Fruit fly (Drosophila melanogaster) whole organism, embryonic: ENCODE measurements around the gene CG3517.

Source experiments
- B-H1 ChIP-seq: fragments of 200-800 bp; sonication (Bioruptor generic); IDR thresholded peaks from 3 replicates; pipeline ENCODE4 v1.3.6; 2022; ENCODE audit warnings: missing biosample characterization, missing genetic modification characterization
- BEAF-32 ChIP-seq: fragments of 200-800 bp; sonication (Bioruptor generic); optimal IDR thresholded peaks from 3 replicates; lab custom pipeline; 2017; ENCODE audit warnings: missing biosample characterization, missing genetic modification characterization, mild to moderate bottlenecking, moderate library complexity, missing genetic modification reagents
- C15 ChIP-seq: fragments of 200-800 bp; sonication (Bioruptor generic); IDR thresholded peaks from 3 replicates; pipeline ENCODE4 v1.3.6; 2022; ENCODE audit warnings: missing biosample characterization, missing genetic modification characterization
- CG10274 ChIP-seq: fragments of 200-800 bp; sonication (Bioruptor generic); optimal IDR thresholded peaks from 3 replicates; lab custom pipeline; 2017; ENCODE audit warnings: missing biosample characterization, mild to moderate bottlenecking, missing genetic modification characterization
- CG10565 ChIP-seq: fragments of 200-800 bp; sonication (Bioruptor generic); optimal IDR thresholded peaks from 3 replicates; lab custom pipeline; 2016; ENCODE audit warnings: missing biosample characterization, mild to moderate bottlenecking, missing genetic modification characterization
- CG11093 ChIP-seq: fragments of 200-800 bp; sonication (Bioruptor generic); IDR thresholded peaks from 3 replicates; pipeline ENCODE4 v1.3.6; 2022; ENCODE audit warnings: missing biosample characterization, missing genetic modification characterization
- CG11247 ChIP-seq: fragments of 200-800 bp; sonication (Bioruptor generic); IDR thresholded peaks from 2 replicates; pipeline ENCODE4 v1.3.6; 2022; ENCODE audit warnings: missing biosample characterization, missing genetic modification characterization
- CG12155 ChIP-seq: fragments of 200-800 bp; sonication (Bioruptor generic); optimal IDR thresholded peaks from 3 replicates; lab custom pipeline; 2016; ENCODE audit warnings: missing biosample characterization, missing genetic modification characterization
- CG12744 ChIP-seq: fragments of 200-800 bp; sonication (Bioruptor generic); optimal IDR thresholded peaks from 2 replicates; lab custom pipeline; 2016; ENCODE audit warnings: missing biosample characterization, missing genetic modification characterization
- CG13287 ChIP-seq: fragments of 200-800 bp; sonication (Bioruptor generic); IDR thresholded peaks from 2 replicates; pipeline ENCODE4 v1.3.6; 2022; ENCODE audit warnings: missing biosample characterization, missing genetic modification characterization; ENCODE audit not compliant: partially characterized antibody
- CG30403 ChIP-seq: fragments of 200-800 bp; sonication (Bioruptor generic); optimal IDR thresholded peaks from 3 replicates; lab custom pipeline; 2016; ENCODE audit warnings: missing biosample characterization, missing genetic modification characterization
- CG31224 ChIP-seq: fragments of 200-800 bp; sonication (Bioruptor generic); IDR thresholded peaks from 2 replicates; pipeline ENCODE4 v1.3.6; 2022; ENCODE audit warnings: missing biosample characterization, missing genetic modification characterization
- CG33557 ChIP-seq: fragments of 200-800 bp; sonication (Bioruptor generic); optimal IDR thresholded peaks from 2 replicates; lab custom pipeline; 2019; ENCODE audit warnings: missing biosample characterization, mild to moderate bottlenecking, missing genetic modification characterization, moderate library complexity
- CG42726 ChIP-seq: fragments of 200-800 bp; sonication (Bioruptor generic); IDR thresholded peaks from 2 replicates; pipeline ENCODE4 v1.3.6; 2022; ENCODE audit warnings: missing biosample characterization, missing genetic modification characterization; ENCODE audit not compliant: partially characterized antibody
- CG4854 ChIP-seq: fragments of 200-800 bp; sonication (Bioruptor generic); optimal IDR thresholded peaks from 2 replicates; lab custom pipeline; 2016; ENCODE audit warnings: missing biosample characterization, missing genetic modification characterization, inconsistent platforms
- CG6654 ChIP-seq: fragments of 200-800 bp; sonication (Bioruptor generic); optimal IDR thresholded peaks from 2 replicates; lab custom pipeline; 2017; ENCODE audit warnings: missing biosample characterization, mild to moderate bottlenecking, missing genetic modification characterization
- CG6813 ChIP-seq: fragments of 200-800 bp; sonication (Bioruptor generic); optimal IDR thresholded peaks from 2 replicates; lab custom pipeline; 2017; ENCODE audit warnings: missing biosample characterization, missing genetic modification characterization, mild to moderate bottlenecking, moderate library complexity, missing genetic modification reagents
- CG9215 ChIP-seq: fragments of 200-800 bp; sonication (Bioruptor generic); IDR thresholded peaks from 2 replicates; pipeline ENCODE4 v1.3.6; 2022; ENCODE audit warnings: missing biosample characterization, missing genetic modification characterization
- CG9817 ChIP-seq: fragments of 200-800 bp; sonication (Bioruptor generic); optimal IDR thresholded peaks from 2 replicates; lab custom pipeline; 2018; ENCODE audit warnings: missing biosample characterization, mild to moderate bottlenecking, missing genetic modification characterization, moderate library complexity
- Camta ChIP-seq: fragments of 200-800 bp; sonication (Bioruptor generic); optimal IDR thresholded peaks from 2 replicates; lab custom pipeline; 2016; ENCODE audit warnings: missing biosample characterization, missing genetic modification characterization
- Dll ChIP-seq: fragments of 200-800 bp; sonication (Bioruptor generic); IDR thresholded peaks from 4 replicates; pipeline ENCODE4 v1.3.6; 2022; ENCODE audit warnings: missing biosample characterization, missing genetic modification characterization; ENCODE audit not compliant: partially characterized antibody
- Doc3 ChIP-seq: fragments of 200-800 bp; sonication (Bioruptor generic); IDR thresholded peaks from 3 replicates; pipeline ENCODE4 v1.3.6; 2022; ENCODE audit warnings: missing biosample characterization, missing genetic modification characterization; ENCODE audit not compliant: partially characterized antibody
- ERR ChIP-seq: fragments of 200-800 bp; sonication (Bioruptor generic); optimal IDR thresholded peaks from 2 replicates; lab custom pipeline; 2016; ENCODE audit warnings: missing biosample characterization, missing genetic modification characterization
- Elba2 ChIP-seq: fragments of 200-800 bp; sonication (Bioruptor generic); optimal IDR thresholded peaks from 3 replicates; lab custom pipeline; 2016; ENCODE audit warnings: missing biosample characterization, missing genetic modification characterization
- Fer3 ChIP-seq: fragments of 200-800 bp; sonication (Bioruptor generic); optimal IDR thresholded peaks from 2 replicates; lab custom pipeline; 2018; ENCODE audit warnings: missing biosample characterization, mild to moderate bottlenecking, missing genetic modification characterization, moderate library complexity
- HmgD ChIP-seq: fragments of 200-800 bp; sonication (Bioruptor generic); optimal IDR thresholded peaks from 3 replicates; lab custom pipeline; 2016; ENCODE audit warnings: missing biosample characterization, missing genetic modification characterization
- Lhr ChIP-seq: fragments of 200-800 bp; sonication (Bioruptor generic); optimal IDR thresholded peaks from 3 replicates; lab custom pipeline; 2017; ENCODE audit warnings: mild to moderate bottlenecking, missing biosample characterization, missing genetic modification reagents, missing genetic modification characterization
- MTF-1 ChIP-seq: fragments of 200-800 bp; sonication (Bioruptor generic); optimal IDR thresholded peaks from 2 replicates; lab custom pipeline; 2018; ENCODE audit warnings: missing biosample characterization, mild to moderate bottlenecking, missing genetic modification characterization, borderline replicate concordance
- Neu2 ChIP-seq: fragments of 200-800 bp; sonication (Bioruptor generic); optimal IDR thresholded peaks from 3 replicates; lab custom pipeline; 2016; ENCODE audit warnings: missing biosample characterization, missing genetic modification characterization, borderline replicate concordance
- NfI ChIP-seq: fragments of 200-800 bp; sonication (Bioruptor generic); optimal IDR thresholded peaks from 3 replicates; lab custom pipeline; 2018; ENCODE audit warnings: missing biosample characterization, mild to moderate bottlenecking, missing genetic modification characterization, moderate library complexity
- Opbp ChIP-seq: fragments of 200-800 bp; sonication (Bioruptor generic); IDR thresholded peaks from 3 replicates; pipeline ENCODE4 v1.3.6; 2022; ENCODE audit warnings: missing biosample characterization, missing genetic modification characterization; ENCODE audit not compliant: partially characterized antibody
- Spps ChIP-seq: fragments of 200-800 bp; sonication (Bioruptor generic); optimal IDR thresholded peaks from 2 replicates; lab custom pipeline; 2018; ENCODE audit warnings: missing biosample characterization, mild to moderate bottlenecking, missing genetic modification characterization
- al ChIP-seq: fragments of 200-800 bp; sonication (Bioruptor generic); IDR thresholded peaks from 2 replicates; pipeline ENCODE4 v1.3.6; 2022; ENCODE audit warnings: missing biosample characterization, missing genetic modification characterization
- ato ChIP-seq: fragments of 200-800 bp; sonication (Bioruptor generic); IDR thresholded peaks from 2 replicates; pipeline ENCODE4 v1.3.6; 2022; ENCODE audit warnings: missing biosample characterization, missing genetic modification characterization; ENCODE audit not compliant: partially characterized antibody
- bigmax ChIP-seq: fragments of 200-800 bp; sonication (Bioruptor generic); optimal IDR thresholded peaks from 2 replicates; lab custom pipeline; 2018; ENCODE audit warnings: missing biosample characterization, mild to moderate bottlenecking, missing genetic modification characterization
- croc ChIP-seq: fragments of 200-800 bp; sonication (Bioruptor generic); conservative IDR thresholded peaks from 3 replicates; pipeline ENCODE4 v1.3.6; 2022; ENCODE audit warnings: missing biosample characterization, missing genetic modification characterization
- inv ChIP-seq: fragments of 200-800 bp; sonication (Bioruptor generic); IDR thresholded peaks from 2 replicates; pipeline ENCODE4 v1.3.6; 2022; ENCODE audit warnings: missing biosample characterization, missing genetic modification characterization; ENCODE audit not compliant: partially characterized antibody
- kni ChIP-seq: fragments of 200-800 bp; sonication (Bioruptor generic); optimal IDR thresholded peaks from 3 replicates; lab custom pipeline; 2017; ENCODE audit warnings: mild to moderate bottlenecking, missing biosample characterization, missing genetic modification reagents, missing genetic modification characterization
- maf-S ChIP-seq: fragments of 200-800 bp; sonication (Bioruptor generic); optimal IDR thresholded peaks from 2 replicates; lab custom pipeline; 2016; ENCODE audit warnings: missing biosample characterization, missing genetic modification characterization
- ro ChIP-seq: fragments of 200-800 bp; sonication (Bioruptor generic); IDR thresholded peaks from 2 replicates; pipeline ENCODE4 v1.3.6; 2022; ENCODE audit warnings: missing biosample characterization, missing genetic modification characterization
- sr ChIP-seq: fragments of 200-800 bp; sonication (Bioruptor generic); IDR thresholded peaks from 3 replicates; pipeline ENCODE4 v1.3.6; 2022; ENCODE audit warnings: missing biosample characterization, missing genetic modification characterization
- tap ChIP-seq: fragments of 200-800 bp; optimal IDR thresholded peaks from 3 replicates; lab custom pipeline; 2019; ENCODE audit warnings: missing biosample characterization, mild to moderate bottlenecking, missing genetic modification characterization, moderate library complexity
- ttk ChIP-seq: fragments of 200-800 bp; sonication (Bioruptor generic); IDR thresholded peaks from 2 replicates; pipeline ENCODE4 v2.1.2; 2022; ENCODE audit warnings: missing biosample characterization, missing genetic modification characterization
- tup ChIP-seq: fragments of 200-800 bp; sonication (Bioruptor generic); optimal IDR thresholded peaks from 2 replicates; lab custom pipeline; 2016; ENCODE audit warnings: missing biosample characterization, mild to moderate bottlenecking, missing genetic modification characterization, moderate library complexity
- wdn ChIP-seq: fragments of 200-800 bp; sonication (Bioruptor generic); IDR thresholded peaks from 2 replicates; pipeline ENCODE4 v1.3.6; 2022; ENCODE audit warnings: missing biosample characterization, missing genetic modification characterization
- wor ChIP-seq: fragments of 200-800 bp; sonication (Bioruptor generic); IDR thresholded peaks from 2 replicates; pipeline ENCODE4 v1.3.6; 2022; ENCODE audit warnings: missing biosample characterization, missing genetic modification characterization
- yki ChIP-seq: fragments of >200 bp; optimal IDR thresholded peaks from 3 replicates; lab custom pipeline; 2018
- zen ChIP-seq: fragments of 200-800 bp; sonication (Bioruptor generic); optimal IDR thresholded peaks from 3 replicates; lab custom pipeline; 2018; ENCODE audit warnings: missing biosample characterization, mild to moderate bottlenecking, missing genetic modification characterization, moderate library complexity
- zen2 ChIP-seq: fragments of 200-800 bp; sonication (Bioruptor generic); IDR thresholded peaks from 3 replicates; pipeline ENCODE4 v1.3.6; 2022; ENCODE audit warnings: missing biosample characterization, missing genetic modification characterization; ENCODE audit not compliant: partially characterized antibody

Gene CG3517

DNA sequence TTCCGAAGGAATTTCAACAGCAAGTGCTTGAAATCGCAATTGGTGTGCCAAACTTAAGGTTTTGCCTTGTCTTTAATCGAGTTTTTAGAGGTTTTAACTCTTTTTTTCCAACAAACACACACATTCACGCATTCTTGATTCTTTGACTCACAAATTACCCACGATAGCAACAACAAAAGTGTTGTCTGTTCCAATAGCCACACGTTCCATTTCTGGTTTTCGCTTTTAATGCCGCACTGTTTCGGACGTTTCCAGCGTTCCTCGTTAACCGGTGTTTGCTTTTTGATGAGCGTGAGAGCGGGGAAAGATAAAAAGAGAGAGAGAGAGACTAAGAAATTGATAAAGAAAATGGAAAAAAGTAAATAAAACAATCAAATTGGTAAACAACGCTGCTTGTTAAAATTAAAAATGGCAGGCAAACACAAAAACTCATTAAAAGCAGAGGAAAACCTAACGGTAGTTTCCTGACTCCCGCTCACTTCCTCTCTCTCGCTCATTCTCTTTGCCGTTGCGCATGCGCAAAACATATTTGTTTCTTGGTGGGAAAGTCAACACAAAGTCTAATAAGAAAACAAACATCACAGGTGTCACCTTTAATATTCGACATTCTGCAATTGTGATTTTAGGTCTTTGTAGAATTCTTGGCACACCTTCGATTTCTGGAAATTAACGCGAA, 39.0 kb upstream of the CG3517 start (continued):
- TF ChIP-seq zen2 (GFP tag; lab: Robert Waterston, UW): no peak
- TF ChIP-seq Lhr: peak; percentile 70
- TF ChIP-seq Dll (GFP tag; lab: Robert Waterston, UW): 0 out of 4 replicates have a peak, but pooled peaks have one; percentile 41
- peak; percentile 72 for TF ChIP-seq Spps (tag; lab: Kevin White, UChicago)
- TF ChIP-seq sr: no peak
- no peak for TF ChIP-seq inv
- TF ChIP-seq Doc3 (GFP tag; lab: Robert Waterston, UW): no peak
- peak; percentile 57 for TF ChIP-seq Fer3 (tag; lab: Kevin White, UChicago)
- TF ChIP-seq CG6654 (GFP tag; lab: Kevin White, UChicago): peak; percentile 9
- peak; percentile 77 for TF ChIP-seq CG6813
- peak; percentile 25 for TF ChIP-seq Elba2 (GFP tag; lab: Kevin White, UChicago)
- TF ChIP-seq CG9215: no peak
- no peak for TF ChIP-seq C15 (GFP tag; lab: Robert Waterston, UW)
- no peak for TF ChIP-seq CG12744 (GFP tag; lab: Kevin White, UChicago)
- no peak for TF ChIP-seq CG10274 (GFP tag; lab: Kevin White, UChicago)
- no peak for TF ChIP-seq yki (lab: Kevin White, UChicago)
- no peak for TF ChIP-seq wor (GFP tag; lab: Robert Waterston, UW)
- TF ChIP-seq al (GFP tag; lab: Robert Waterston, UW): no peak
- TF ChIP-seq HmgD (GFP tag; lab: Kevin White, UChicago): peak; percentile 4
- TF ChIP-seq B-H1 (GFP tag; lab: Robert Waterston, UW): no peak
- no peak for TF ChIP-seq CG31224
- TF ChIP-seq CG13287 (GFP tag; lab: Robert Waterston, UW): no peak
- peak; percentile 35 for TF ChIP-seq bigmax (GFP tag; lab: Kevin White, UChicago)
- no peak for TF ChIP-seq BEAF-32
- TF ChIP-seq NfI (GFP tag; lab: Kevin White, UChicago): peak; percentile 36
- no peak for TF ChIP-seq Neu2 (GFP tag; lab: Kevin White, UChicago)
- peak; percentile 88 for TF ChIP-seq zen (tag; lab: Kevin White, UChicago)
- TF ChIP-seq Camta (GFP tag; lab: Kevin White, UChicago): peak; percentile 78
- TF ChIP-seq Opbp: no peak
- TF ChIP-seq CG10565: no peak
- TF ChIP-seq ro (GFP tag; lab: Robert Waterston, UW): no peak
- TF ChIP-seq CG11247 (GFP tag; lab: Robert Waterston, UW): peak; percentile 34; the same call in 1 of the 2 replicates
- peak; percentile 91 for TF ChIP-seq kni (GFP tag; lab: Kevin White, UChicago)
- no peak for TF ChIP-seq CG9817 (tag; lab: Kevin White, UChicago)
- TF ChIP-seq tup (GFP tag; lab: Kevin White, UChicago): peak; percentile 17
- no peak for TF ChIP-seq ERR
- peak; percentile 68 for TF ChIP-seq CG4854 (GFP tag; lab: Kevin White, UChicago)
- TF ChIP-seq MTF-1 (GFP tag; lab: Kevin White, UChicago): peak; percentile 73
- TF ChIP-seq CG30403 (GFP tag; lab: Kevin White, UChicago): no peak
- TF ChIP-seq ttk (GFP tag; lab: Robert Waterston, UW): peak; percentile 24; the same call in 1 of the 2 replicates
- TF ChIP-seq tap (tag; lab: Kevin White, UChicago): peak; percentile 60
- peak; percentile 36 for TF ChIP-seq maf-S (GFP tag; lab: Kevin White, UChicago)
- TF ChIP-seq CG12155: no peak
- no peak for TF ChIP-seq ato (GFP tag; lab: Robert Waterston, UW)
- no peak for TF ChIP-seq croc (GFP tag; lab: Robert Waterston, UW)
- no peak for TF ChIP-seq wdn (GFP tag; lab: Robert Waterston, UW)
- no peak for TF ChIP-seq CG42726 (GFP tag; lab: Robert Waterston, UW)
- peak; percentile 85 for TF ChIP-seq CG33557 (GFP tag; lab: Kevin White, UChicago)
- TF ChIP-seq CG11093: no peak; the same call in 2 of the 3 replicates
